Fruit fly (Drosophila melanogaster): ENCODE results near the gene InR.

- TF ChIP-seq Hr4 (GFP tag; optimal IDR thresholded peaks at IDR 0.05): peak; percentile 66
- peak; percentile 77 for TF ChIP-seq eg (GFP tag; IDR thresholded peaks at IDR 0.05)
- TF ChIP-seq Hr39 (GFP tag; optimal IDR thresholded peaks at IDR 0.05): peak; percentile 42
- no peak for TF ChIP-seq fd85E (GFP tag; optimal IDR thresholded peaks at IDR 0.05)
- TF ChIP-seq net (GFP tag; optimal IDR thresholded peaks at IDR 0.05): peak; percentile 4
- peak; percentile 4 for TF ChIP-seq CG31627 (GFP tag; optimal IDR thresholded peaks at IDR 0.05)
- TF ChIP-seq CG10669 (GFP tag; optimal IDR thresholded peaks at IDR 0.05): peak; percentile 28
- no peak for TF ChIP-seq Hr38 (GFP tag; optimal IDR thresholded peaks at IDR 0.05)
- TF ChIP-seq pdm3 (GFP tag; optimal IDR thresholded peaks at IDR 0.05): peak; percentile 37
- no peak for TF ChIP-seq CG9139 (GFP tag; optimal IDR thresholded peaks at IDR 0.05)
- peak; percentile 81 for TF ChIP-seq CG6163 (GFP tag; IDR thresholded peaks at IDR 0.05)
- TF ChIP-seq Blimp-1 (GFP tag; optimal IDR thresholded peaks at IDR 0.05): no peak
- peak; percentile 71 for TF ChIP-seq Gug (GFP tag; IDR thresholded peaks at IDR 0.05)
- peak; percentile 3 to 37 for TF ChIP-seq ss (GFP tag; optimal IDR thresholded peaks at IDR 0.05)
Observed at dm6 chr3R:21597877-21598276, 21.2 kb downstream of the InR start.

All from whole organism, prepupa.